Fruit fly (Drosophila melanogaster): ENCODE data around the gene Graf.
A peak's percentile ranks its signal among the peaks of the same experiment; 100 is the strongest.

Graf gene

dm6 chrX:15761298-15761640, 736 bp upstream of the Graf start:
- TF ChIP-seq CG10348 (GFP tag; IDR thresholded peaks at IDR 0.05), result no peak
- no peak for TF ChIP-seq fd96Ca (GFP tag; IDR thresholded peaks at IDR 0.05)

dm6 chrX:15759752-15760446, 634 bp downstream of the Graf start:
- TF ChIP-seq CG13204 (GFP tag; optimal IDR thresholded peaks at IDR 0.05) (no peak), Pif1A (GFP tag; optimal IDR thresholded peaks at IDR 0.05) (no peak), Ets98B (GFP tag; IDR thresholded peaks at IDR 0.05) (no peak), CG8301 (tag; optimal IDR thresholded peaks at IDR 0.05) (no peak), CG15710 (tag; optimal IDR thresholded peaks at IDR 0.05) (no peak), CG17806 (tag; optimal IDR thresholded peaks at IDR 0.05) (no peak), EcR (GFP tag; optimal IDR thresholded peaks at IDR 0.05) (peak; percentile 11), gl (tag; optimal IDR thresholded peaks at IDR 0.05) (no peak)

- TF ChIP-seq CG8301 (tag; optimal IDR thresholded peaks at IDR 0.05) (no peak), fd96Ca (GFP tag; IDR thresholded peaks at IDR 0.05) (no peak), Pif1B (GFP tag; optimal IDR thresholded peaks at IDR 0.05) (no peak), D1 (tag; optimal IDR thresholded peaks at IDR 0.05) (no peak), Ets98B (GFP tag; IDR thresholded peaks at IDR 0.05) (no peak), CG9948 (tag; optimal IDR thresholded peaks at IDR 0.05) (no peak), rn (GFP tag; IDR thresholded peaks at IDR 0.05) (no peak), CG8159 (tag; optimal IDR thresholded peaks at IDR 0.05) (no peak), CG14655 (GFP tag; optimal IDR thresholded peaks at IDR 0.05) (no peak), Snoo (tag; optimal IDR thresholded peaks at IDR 0.05) (no peak), CG34367 (tag; optimal IDR thresholded peaks at IDR 0.05) (no peak), gl (tag; optimal IDR thresholded peaks at IDR 0.05) (no peak), CG32121 (GFP tag; IDR thresholded peaks at IDR 0.05) (no peak), EcR (GFP tag; optimal IDR thresholded peaks at IDR 0.05) (no peak), CG12605 (GFP tag; IDR thresholded peaks at IDR 0.05) (no peak), CG10348 (GFP tag; IDR thresholded peaks at IDR 0.05) (no peak), CG13204 (GFP tag; optimal IDR thresholded peaks at IDR 0.05) (no peak), CG17806 (tag; optimal IDR thresholded peaks at IDR 0.05) (no peak), CG4496 (GFP tag; IDR thresholded peaks at IDR 0.05) (no peak)
Measured at dm6 chrX:15758692-15759240, 1.8 kb downstream of the Graf start.

- TF ChIP-seq Pif1A (GFP tag; optimal IDR thresholded peaks at IDR 0.05) (no peak), CG17806 (tag; optimal IDR thresholded peaks at IDR 0.05) (no peak), CG13204 (GFP tag; optimal IDR thresholded peaks at IDR 0.05) (no peak), Ets98B (GFP tag; IDR thresholded peaks at IDR 0.05) (no peak), CG4496 (GFP tag; IDR thresholded peaks at IDR 0.05) (no peak)
Measured at dm6 chrX:15756018-15756417, 4.5 kb downstream of the Graf start, which contains the start of gene CG8260. CG8260 (plus strand) TSS chrX:15756318.

dm6 chrX:15748945-15749344, 11.6 kb downstream of the Graf start, which contains the start of gene Mvd:
Mvd (plus strand) TSS chrX:15749166.
- TF ChIP-seq rn (GFP tag; IDR thresholded peaks at IDR 0.05) (no peak), fd96Ca (GFP tag; IDR thresholded peaks at IDR 0.05) (no peak), CG10348 (GFP tag; IDR thresholded peaks at IDR 0.05) (no peak)

- TF ChIP-seq Pif1B (GFP tag; optimal IDR thresholded peaks at IDR 0.05) (no peak), fd96Ca (GFP tag; IDR thresholded peaks at IDR 0.05) (no peak), CG34367 (tag; optimal IDR thresholded peaks at IDR 0.05) (no peak), CG8159 (tag; optimal IDR thresholded peaks at IDR 0.05) (no peak), CG9948 (tag; optimal IDR thresholded peaks at IDR 0.05) (no peak), Pif1A (GFP tag; optimal IDR thresholded peaks at IDR 0.05) (no peak), CG13204 (GFP tag; optimal IDR thresholded peaks at IDR 0.05) (no peak), CG32121 (GFP tag; IDR thresholded peaks at IDR 0.05) (no peak)
Measured at dm6 chrX:15746682-15747196, 13.8 kb downstream of the Graf start.

dm6 chrX:15745905-15746681, 14.4 kb downstream of the Graf start, which contains the start of the genes CG8944 and CCT6:
CG8944 (minus strand) TSS chrX:15746231.
CCT6 (plus strand) TSS chrX:15746648.
- TF ChIP-seq gl (tag; optimal IDR thresholded peaks at IDR 0.05) (no peak), rn (GFP tag; IDR thresholded peaks at IDR 0.05) (no peak), CG15710 (tag; optimal IDR thresholded peaks at IDR 0.05) (no peak), Pif1A (GFP tag; optimal IDR thresholded peaks at IDR 0.05) (no peak), Snoo (tag; optimal IDR thresholded peaks at IDR 0.05) (no peak), CG12605 (GFP tag; IDR thresholded peaks at IDR 0.05) (no peak), CG4496 (GFP tag; IDR thresholded peaks at IDR 0.05) (no peak)
